Worm (Caenorhabditis elegans) whole organism, L4/young adult: ENCODE data around the gene srv-21.

Experiments
- W03F9.2 ChIP-seq: fragments of 150-350 bp; optimal IDR thresholded peaks from 2 replicates; lab custom pipeline; 2014; ENCODE audit warnings: missing biosample characterization, missing genetic modification characterization
- dao-5 ChIP-seq: sonication (generic microtip); optimal IDR thresholded peaks from 2 replicates; lab custom pipeline; 2016; ENCODE audit warnings: missing genotype, missing genetic modification characterization, moderate library complexity, missing compliant biosample characterization
- him-1 ChIP-seq: sonication (generic microtip); optimal IDR thresholded peaks from 2 replicates; lab custom pipeline; 2016; ENCODE audit warnings: missing genotype, missing genetic modification reagents, missing genetic modification characterization, missing compliant biosample characterization

srv-21 gene

ce11 chrIV:5879853-5880252, 2.7 kb upstream of the srv-21 start, which contains the start of gene srv-22:
srv-22 (minus strand) TSS chrIV:5879953.
- TF ChIP-seq W03F9.2 (tag; lab: Kevin White, UChicago) (no peak), dao-5 (no peak), him-1 (no peak)

DNA sequence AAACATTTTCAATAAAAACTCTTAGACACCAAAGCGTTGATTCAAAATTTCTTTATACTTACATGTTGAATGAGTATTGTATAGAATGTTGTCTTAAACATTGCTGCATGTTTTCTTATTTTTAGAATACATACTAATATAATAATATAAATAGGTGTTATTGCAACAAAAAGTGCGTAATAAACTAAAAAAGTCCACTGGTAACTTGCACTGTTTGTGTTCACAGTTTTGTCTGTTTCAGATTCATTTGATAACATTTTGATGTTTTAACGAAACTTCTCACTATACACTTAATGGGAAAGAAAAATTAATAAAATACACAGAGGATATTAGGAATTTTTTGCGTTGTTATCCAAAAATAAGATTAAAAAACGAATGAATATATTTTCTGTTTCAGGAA, 3.3 kb downstream of the srv-21 start, which contains the start of gene srv-19:
srv-19 (minus strand) TSS at position 101 of the 400 bp plus-strand sequence.
- TF ChIP-seq dao-5 (no peak), W03F9.2 (tag; lab: Kevin White, UChicago) (no peak), him-1 (no peak)

DNA sequence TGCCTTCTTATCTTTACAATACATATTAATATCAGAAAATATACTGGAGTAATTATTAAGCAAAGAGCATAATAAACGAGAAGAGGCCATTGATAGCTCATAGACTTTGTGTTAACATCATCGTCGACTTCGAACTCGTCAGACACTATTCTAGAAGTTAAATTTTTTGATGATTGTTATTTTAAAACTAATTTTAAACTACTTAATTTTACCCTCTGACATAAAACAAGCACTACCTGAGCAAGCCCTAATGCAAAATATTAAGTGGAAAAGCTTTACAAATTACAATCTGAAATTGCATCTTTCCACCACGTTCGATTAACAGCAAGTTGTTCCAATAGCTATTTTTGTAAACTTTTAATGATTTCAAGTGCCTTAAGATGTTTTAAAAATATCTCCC, 7.1 kb downstream of the srv-21 start, which contains the start of gene srv-17:
srv-17 (minus strand) TSS at position 101 of the 400 bp plus-strand sequence.
- no peak for TF ChIP-seq W03F9.2 (tag; lab: Kevin White, UChicago)
- TF ChIP-seq him-1 = no peak
- no peak for TF ChIP-seq dao-5

- TF ChIP-seq W03F9.2 (tag; lab: Kevin White, UChicago) (no peak), him-1 (no peak), dao-5 (no peak)
These were observed 7.8 kb downstream of the srv-21 start for ce11 chrIV:5869354-5869753.

ce11 chrIV:5867189-5867588, 10.0 kb downstream of the srv-21 start, which contains the start of gene C06E7.88:
C06E7.88 (minus strand) TSS chrIV:5867289.
- no peak for TF ChIP-seq dao-5
- no peak for TF ChIP-seq W03F9.2 (tag; lab: Kevin White, UChicago)
- TF ChIP-seq him-1 = no peak

ce11 chrIV:5865818-5866217, 11.3 kb downstream of the srv-21 start, which contains the start of gene spe-27:
spe-27 (minus strand) TSS chrIV:5865918.
- TF ChIP-seq dao-5 = no peak
- TF ChIP-seq W03F9.2 (tag; lab: Kevin White, UChicago) = no peak
- no peak for TF ChIP-seq him-1

DNA sequence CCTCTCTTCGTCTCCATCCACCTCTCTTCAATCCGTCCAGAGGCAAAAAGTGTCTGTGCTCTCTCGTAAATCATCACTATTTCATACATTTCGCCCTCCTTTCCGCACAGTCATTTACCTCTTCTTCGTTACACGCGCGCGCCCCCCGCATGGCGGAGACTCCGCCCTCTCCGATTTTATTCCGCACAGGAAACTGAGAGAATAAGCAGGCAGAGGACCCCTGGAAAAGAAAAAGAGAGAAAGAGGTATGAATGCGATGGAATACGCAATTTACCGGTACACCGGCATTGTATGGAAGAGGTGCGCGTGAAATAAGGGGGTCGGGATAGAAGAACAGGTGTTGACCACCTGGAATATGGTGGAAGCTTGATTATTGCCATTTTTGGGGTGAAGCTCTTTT, 16.4 kb downstream of the srv-21 start:
- TF ChIP-seq dao-5 (no peak), W03F9.2 (tag; lab: Kevin White, UChicago) (no peak), him-1 (no peak)

DNA sequence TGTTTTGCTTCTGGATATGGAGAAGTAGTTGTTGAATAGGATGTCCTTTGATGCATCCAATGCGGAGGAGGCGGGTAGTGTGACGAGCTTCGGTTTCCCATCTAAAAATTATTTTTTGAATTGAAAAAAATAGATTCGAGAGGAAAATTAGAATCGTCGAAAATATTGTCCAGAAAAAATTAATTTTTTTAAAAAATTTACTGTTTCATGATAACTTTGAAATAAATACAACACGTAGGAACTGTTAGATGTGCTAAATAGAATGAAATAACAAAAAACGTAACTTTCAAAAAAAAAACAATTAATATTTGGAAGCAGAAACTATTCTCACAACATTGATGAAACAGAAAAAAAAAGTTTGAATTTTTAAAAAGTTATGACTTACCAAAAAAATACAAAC, 17.3 kb downstream of the srv-21 start, which contains the start of gene C06E7.4:
C06E7.4 (minus strand) TSS at position 101 of the 400 bp plus-strand sequence.
- TF ChIP-seq dao-5 = no peak
- no peak for TF ChIP-seq W03F9.2 (tag; lab: Kevin White, UChicago)
- no peak for TF ChIP-seq him-1

ce11 chrIV:5858212-5858611, 18.9 kb downstream of the srv-21 start:
- TF ChIP-seq W03F9.2 (tag; lab: Kevin White, UChicago) (no peak), dao-5 (no peak), him-1 (no peak)

DNA sequence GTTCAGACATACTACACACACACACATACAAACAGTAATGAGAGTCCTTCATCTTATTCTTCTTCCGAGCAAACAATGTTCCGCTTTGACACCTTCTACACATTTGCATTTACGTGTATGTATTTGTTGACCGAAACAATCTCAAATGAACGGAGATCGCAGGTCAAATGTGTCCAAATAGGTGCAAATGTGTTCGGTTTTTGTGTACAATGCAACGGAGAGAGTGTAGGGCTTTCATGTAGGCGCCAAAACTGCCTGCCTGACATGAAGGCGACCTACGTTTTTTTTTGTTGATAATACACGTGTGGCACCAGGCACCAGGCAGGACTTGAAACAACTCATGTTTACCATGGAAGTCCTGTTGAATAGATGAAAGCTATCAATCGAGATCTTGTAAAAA, 20.2 kb downstream of the srv-21 start:
- TF ChIP-seq him-1 (no peak), W03F9.2 (tag; lab: Kevin White, UChicago) (no peak), dao-5 (no peak)

DNA sequence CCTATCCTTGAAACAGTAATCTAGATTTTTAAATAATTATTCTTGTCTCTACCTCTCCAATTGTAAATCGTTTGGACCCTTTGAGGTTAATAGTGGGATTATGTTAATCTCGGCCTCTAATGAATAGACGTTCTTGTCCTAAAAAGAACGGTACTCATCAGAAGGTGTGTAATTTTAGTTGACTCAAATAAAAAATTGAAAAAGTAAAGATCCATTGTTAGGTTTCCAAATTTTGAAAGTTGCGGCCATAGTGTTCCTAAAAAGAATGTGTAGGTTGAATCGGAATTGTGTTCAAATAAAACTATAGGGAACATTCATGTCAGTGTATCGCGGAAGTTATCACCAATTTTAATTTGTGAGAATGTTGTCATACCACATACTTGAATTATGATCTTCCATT, 21.5 kb downstream of the srv-21 start:
- no peak for TF ChIP-seq him-1
- no peak for TF ChIP-seq W03F9.2 (tag; lab: Kevin White, UChicago)
- TF ChIP-seq dao-5 = no peak

DNA sequence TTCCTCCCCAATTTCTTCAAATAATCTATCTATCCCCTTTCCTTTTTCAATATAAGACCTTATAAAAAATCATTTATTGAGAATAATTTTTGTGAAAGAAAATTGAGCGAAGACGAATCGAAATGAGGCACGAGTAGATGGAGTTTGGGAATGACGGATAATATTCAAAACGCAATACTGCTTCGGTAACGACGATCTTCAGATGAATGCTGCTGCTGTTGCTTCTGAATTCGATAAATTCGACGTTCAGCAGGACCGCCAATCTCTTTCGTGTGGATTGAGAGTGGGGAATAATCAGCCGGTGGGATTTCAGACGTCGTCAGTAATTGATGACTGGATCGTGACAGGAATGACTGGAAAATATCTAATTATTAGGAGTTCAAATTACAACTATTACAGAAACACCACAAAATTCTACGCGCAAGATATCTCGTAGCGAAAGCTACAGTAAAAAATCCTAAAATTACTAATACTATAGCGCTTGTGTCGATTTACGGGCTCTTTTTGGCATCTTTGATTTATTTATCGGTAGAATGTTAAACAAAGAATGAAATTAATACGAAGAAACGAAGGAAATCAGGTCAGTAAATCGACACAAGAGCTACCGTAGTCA, 26.3 kb downstream of the srv-21 start:
- TF ChIP-seq W03F9.2 (tag; lab: Kevin White, UChicago) (no peak), him-1 (no peak), dao-5 (no peak)

DNA sequence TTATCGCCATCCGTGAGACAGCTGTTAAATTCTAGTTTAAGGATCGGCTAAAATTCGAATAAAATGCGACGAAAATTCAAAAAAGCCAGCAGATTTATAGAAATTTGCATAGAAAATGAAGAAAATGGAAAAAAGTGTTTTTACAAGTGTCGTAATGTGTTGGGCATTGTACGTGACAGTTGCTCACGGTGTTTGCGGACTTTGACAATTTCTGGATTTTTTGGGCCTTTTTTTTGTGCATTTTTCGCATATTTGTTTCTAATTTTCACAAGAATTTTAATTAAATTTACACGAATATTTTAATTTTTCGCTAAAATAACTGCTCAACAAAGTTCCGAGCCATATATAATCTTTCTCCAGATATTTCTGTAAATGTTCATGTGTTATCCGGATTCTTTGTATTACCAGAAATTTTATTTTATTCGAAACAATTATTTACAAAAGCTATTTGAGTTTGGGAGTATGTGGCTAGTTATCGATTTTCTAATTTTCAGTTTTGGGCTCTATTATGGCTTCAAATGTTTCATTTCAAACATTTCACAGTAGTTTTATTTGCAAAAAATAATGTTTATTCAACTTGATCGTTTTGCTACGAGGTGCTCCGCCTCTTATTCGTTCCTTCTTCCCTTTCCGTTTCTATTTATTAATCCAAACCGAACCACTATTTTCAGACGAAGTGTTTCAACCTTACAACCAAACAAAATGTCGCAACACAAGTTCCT, 29.0 kb downstream of the srv-21 start, which contains the start of gene sams-3:
sams-3 (plus strand) TSS at position 672 of the 722 bp plus-strand sequence.
- TF ChIP-seq W03F9.2 (tag; lab: Kevin White, UChicago) = peak; percentile 7
- TF ChIP-seq him-1 = no peak

DNA sequence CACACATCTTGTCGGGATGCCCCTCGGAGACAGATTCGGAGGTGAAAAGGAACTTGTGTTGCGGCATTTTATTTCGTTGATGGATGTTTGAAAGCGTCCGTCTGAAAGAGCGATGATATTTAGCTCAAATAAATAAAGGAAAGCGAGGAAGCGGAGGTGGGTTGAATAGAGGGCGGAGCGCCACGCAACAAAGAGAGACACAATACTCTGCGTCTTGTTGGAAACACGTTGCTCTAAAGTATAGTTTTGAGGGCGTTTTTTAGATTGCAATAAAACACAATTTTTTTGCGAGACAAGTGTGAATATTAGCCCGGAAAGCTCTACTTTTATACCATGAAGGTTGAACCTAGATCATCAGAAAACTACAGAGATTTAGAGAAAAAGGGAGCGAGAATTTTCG, 30.9 kb downstream of the srv-21 start, which contains the start of gene sams-4:
sams-4 (minus strand) TSS at position 101 of the 400 bp plus-strand sequence.
- TF ChIP-seq W03F9.2 (tag; lab: Kevin White, UChicago) (no peak), him-1 (no peak), dao-5 (no peak)

ce11 chrIV:5842905-5843304, 34.2 kb downstream of the srv-21 start:
- TF ChIP-seq dao-5 = no peak
